Worm (Caenorhabditis elegans) whole organism, L1 larva: ENCODE data around the gene C14B9.8.

Experiments used
- aha-1 ChIP-seq: fragments of 150-350 bp; optimal IDR thresholded peaks from 2 replicates; lab custom pipeline; 2014; ENCODE audit warnings: missing biosample characterization, missing genetic modification characterization
- aly-2 ChIP-seq: fragments of 150-350 bp; optimal IDR thresholded peaks from 2 replicates; lab custom pipeline; 2014; ENCODE audit warnings: missing biosample characterization, missing genetic modification characterization
- ceh-8 ChIP-seq: fragments of 200-800 bp; sonication (Bioruptor generic); optimal IDR thresholded peaks from 2 replicates; lab custom pipeline; 2018; ENCODE audit warnings: mild to moderate bottlenecking, missing genetic modification characterization, moderate library complexity, missing compliant biosample characterization
- elt-3 ChIP-seq, 6 experiments: fragments of 150-350 bp in 1 of 6; sonication (generic microtip); optimal IDR thresholded peaks; 2 replicates each; lab custom pipeline; 2017 to 2018; ENCODE audit warnings: missing biosample characterization in 6 of 6, missing genetic modification characterization in 6 of 6, inconsistent platforms in 1 of 6
- fkh-4 ChIP-seq: sonication (generic microtip); optimal IDR thresholded peaks from 2 replicates; lab custom pipeline; 2016; ENCODE audit warnings: missing compliant biosample characterization, missing genetic modification characterization, borderline replicate concordance
- fos-1 ChIP-seq: fragments of 150-350 bp; optimal IDR thresholded peaks from 2 replicates; lab custom pipeline; 2014; ENCODE audit warnings: missing biosample characterization, missing genetic modification characterization
- grh-1 ChIP-seq: fragments of 200-800 bp; sonication (Bioruptor generic); IDR thresholded peaks from 2 replicates; pipeline ENCODE4 v1.3.6; 2022; ENCODE audit warnings: missing genetic modification reagents, missing genetic modification characterization, missing compliant biosample characterization
- irx-1 ChIP-seq: sonication (generic microtip); optimal IDR thresholded peaks from 2 replicates; lab custom pipeline; 2016; ENCODE audit warnings: missing genetic modification characterization, missing compliant biosample characterization
- jun-1 ChIP-seq: fragments of 150-350 bp; optimal IDR thresholded peaks from 2 replicates; lab custom pipeline; 2014; ENCODE audit warnings: missing biosample characterization, missing genetic modification reagents, missing genetic modification characterization
- lin-13 ChIP-seq: fragments of 150-350 bp; optimal IDR thresholded peaks from 2 replicates; lab custom pipeline; 2014; ENCODE audit warnings: missing biosample characterization, missing genetic modification reagents, missing genetic modification characterization
- lir-3 ChIP-seq: sonication (generic microtip); optimal IDR thresholded peaks from 2 replicates; lab custom pipeline; 2016; ENCODE audit warnings: mild to moderate bottlenecking, missing genetic modification characterization, moderate library complexity, missing compliant biosample characterization; ENCODE audit not compliant: poor library complexity
- mdl-1 ChIP-seq, 2 experiments: fragments of 150-350 bp; optimal IDR thresholded peaks; 2 replicates each; lab custom pipeline; 2014 to 2017; ENCODE audit warnings: missing biosample characterization in 2 of 2, missing genetic modification characterization in 2 of 2, inconsistent platforms in 1 of 2
- nhr-28 ChIP-seq: fragments of 150-350 bp; optimal IDR thresholded peaks from 2 replicates; lab custom pipeline; 2014; ENCODE audit warnings: missing biosample characterization, missing genetic modification characterization
- nhr-71 ChIP-seq: sonication (generic microtip); optimal IDR thresholded peaks from 2 replicates; lab custom pipeline; 2016; ENCODE audit warnings: mild to moderate bottlenecking, missing genetic modification characterization, moderate library complexity, missing compliant biosample characterization
- nhr-84 ChIP-seq: sonication (generic microtip); optimal IDR thresholded peaks from 2 replicates; lab custom pipeline; 2017; ENCODE audit warnings: missing biosample characterization, missing genetic modification characterization
- pqm-1 ChIP-seq: sonication (generic microtip); optimal IDR thresholded peaks from 3 replicates; lab custom pipeline; 2017; ENCODE audit warnings: missing biosample characterization, missing genetic modification characterization
- rnt-1 ChIP-seq: sonication (generic microtip); optimal IDR thresholded peaks from 2 replicates; lab custom pipeline; 2016; ENCODE audit warnings: mild to moderate bottlenecking, missing genetic modification characterization, moderate library complexity, missing compliant biosample characterization
- sox-4 ChIP-seq: sonication (generic microtip); optimal IDR thresholded peaks from 2 replicates; lab custom pipeline; 2016; ENCODE audit warnings: missing genetic modification characterization, missing compliant biosample characterization
- unc-30 ChIP-seq: sonication (generic microtip); optimal IDR thresholded peaks from 2 replicates; lab custom pipeline; 2017; ENCODE audit warnings: missing biosample characterization, missing genetic modification characterization

Gene C14B9.8

DNA sequence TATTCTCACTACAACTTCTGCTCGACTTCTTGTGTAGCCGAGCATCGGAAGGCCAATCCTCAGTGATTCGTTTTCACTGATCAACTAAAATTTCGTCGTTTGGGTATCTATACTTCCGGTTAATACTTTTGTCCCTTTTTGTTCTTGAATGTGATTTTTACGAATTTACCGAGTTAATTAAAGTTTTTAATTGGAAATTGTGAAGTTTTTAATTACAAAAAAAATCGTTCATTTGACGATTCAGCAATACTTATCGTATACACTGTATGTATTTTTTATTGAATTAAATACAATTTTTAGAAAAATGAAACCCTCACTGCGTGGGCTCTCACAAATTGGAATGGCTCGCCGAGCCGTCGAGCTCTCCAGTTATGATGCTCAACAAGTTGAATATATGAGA lies 53.0 kb downstream of the C14B9.8 start, which contains the start of gene idi-1:
TSS of gene idi-1 (plus strand) at position 301 of the 400 bp plus-strand sequence.
- TF ChIP-seq fkh-4 (tag; lab: Kevin White, UChicago) (no peak), pqm-1 (tag; lab: Kevin White, UChicago) (no peak), mdl-1 (tag; optimal IDR thresholded peaks at IDR 0.05; lab: Kevin White, UChicago) (no peak), aly-2 (tag; lab: Kevin White, UChicago) (no peak), ceh-8 (GFP tag; lab: Kevin White, UChicago) (no peak), nhr-71 (tag; lab: Kevin White, UChicago) (no peak), lir-3 (tag; lab: Kevin White, UChicago) (no peak), fos-1 (tag; lab: Kevin White, UChicago) (no peak), rnt-1 (tag; lab: Kevin White, UChicago) (no peak), unc-30 (tag; lab: Kevin White, UChicago) (no peak), grh-1 (GFP tag; lab: Robert Waterston, UW) (no peak), sox-4 (no peak), aha-1 (no peak), elt-3 (tag; optimal IDR thresholded peaks at IDR 0.05; lab: Kevin White, UChicago) (no peak), nhr-28 (no peak), nhr-84 (tag; lab: Kevin White, UChicago) (no peak), jun-1 (no peak), irx-1 (tag; lab: Kevin White, UChicago) (no peak), lin-13 (no peak)
